Worm (Caenorhabditis elegans) whole organism, late embryonic: Measurements from ENCODE around the gene dct-18.

Experiments used
- C08G9.2 ChIP-seq: sonication (generic microtip); optimal IDR thresholded peaks from 2 replicates; lab custom pipeline; 2016; ENCODE audit warnings: mild to moderate bottlenecking, missing genetic modification characterization, moderate library complexity, missing compliant biosample characterization
- F13H6.1 ChIP-seq: sonication (generic microtip); optimal IDR thresholded peaks from 2 replicates; lab custom pipeline; 2016; ENCODE audit warnings: missing genetic modification characterization, missing compliant biosample characterization
- T23F11.4 ChIP-seq: fragments of 200-800 bp; sonication (Bioruptor generic); optimal IDR thresholded peaks from 2 replicates; lab custom pipeline; 2018; ENCODE audit warnings: mild to moderate bottlenecking, missing genetic modification characterization, missing compliant biosample characterization
- Y22D7AL.16 ChIP-seq: sonication (generic microtip); optimal IDR thresholded peaks from 2 replicates; lab custom pipeline; 2016; ENCODE audit warnings: missing genetic modification characterization, missing compliant biosample characterization
- ahr-1 ChIP-seq: sonication (generic microtip); optimal IDR thresholded peaks from 2 replicates; lab custom pipeline; 2016; ENCODE audit warnings: missing genetic modification characterization, missing compliant biosample characterization
- ama-1 ChIP-seq: fragments of 150-350 bp; optimal IDR thresholded peaks from 2 replicates; lab custom pipeline; 2014
- ceh-18 ChIP-seq: sonication (generic microtip); optimal IDR thresholded peaks from 2 replicates; lab custom pipeline; 2016; ENCODE audit warnings: missing genetic modification characterization, missing compliant biosample characterization
- ceh-19 ChIP-seq: fragments of 200-800 bp; sonication (Bioruptor generic); optimal IDR thresholded peaks from 2 replicates; lab custom pipeline; 2018; ENCODE audit warnings: mild to moderate bottlenecking, missing genetic modification characterization, missing compliant biosample characterization
- ceh-22 ChIP-seq: sonication (generic microtip); optimal IDR thresholded peaks from 2 replicates; lab custom pipeline; 2017; ENCODE audit warnings: missing biosample characterization, missing genetic modification characterization
- ceh-24 ChIP-seq: sonication (generic microtip); optimal IDR thresholded peaks from 2 replicates; lab custom pipeline; 2016; ENCODE audit warnings: mild to moderate bottlenecking, missing genetic modification characterization, missing compliant biosample characterization
- ceh-45 ChIP-seq: fragments of 200-800 bp; sonication (Bioruptor generic); IDR thresholded peaks from 2 replicates; pipeline ENCODE4 v1.3.6; 2022; ENCODE audit warnings: missing genetic modification reagents, missing genetic modification characterization, missing compliant biosample characterization
- ceh-6 ChIP-seq: fragments of 200-800 bp; sonication (Bioruptor generic); optimal IDR thresholded peaks from 2 replicates; lab custom pipeline; 2018; ENCODE audit warnings: mild to moderate bottlenecking, missing genetic modification characterization, missing compliant biosample characterization
- che-1 ChIP-seq: sonication (generic microtip); optimal IDR thresholded peaks from 2 replicates; lab custom pipeline; 2016; ENCODE audit warnings: mild to moderate bottlenecking, missing genetic modification characterization, missing compliant biosample characterization
- dmd-4 ChIP-seq: sonication (generic microtip); optimal IDR thresholded peaks from 2 replicates; lab custom pipeline; 2016; ENCODE audit warnings: borderline replicate concordance, missing genetic modification characterization, missing compliant biosample characterization
- dve-1 ChIP-seq: sonication (generic microtip); optimal IDR thresholded peaks from 2 replicates; lab custom pipeline; 2017; ENCODE audit warnings: antibody characterized with exemption, mild to moderate bottlenecking, missing genetic modification characterization, missing compliant biosample characterization
- elt-2 ChIP-seq: sonication (generic microtip); optimal IDR thresholded peaks from 2 replicates; lab custom pipeline; 2016; ENCODE audit warnings: missing genetic modification reagents, missing genetic modification characterization, missing compliant biosample characterization
- elt-4 ChIP-seq: sonication (generic microtip); optimal IDR thresholded peaks from 2 replicates; lab custom pipeline; 2016; ENCODE audit warnings: missing genetic modification characterization, missing compliant biosample characterization
- ets-4 ChIP-seq: sonication (generic microtip); optimal IDR thresholded peaks from 2 replicates; lab custom pipeline; 2016; ENCODE audit warnings: missing genetic modification characterization, missing compliant biosample characterization
- fax-1 ChIP-seq: sonication (generic microtip); optimal IDR thresholded peaks from 2 replicates; lab custom pipeline; 2016; ENCODE audit warnings: missing genotype, missing genetic modification characterization, missing compliant biosample characterization
- fkh-10 ChIP-seq: fragments of 150-350 bp; optimal IDR thresholded peaks from 2 replicates; lab custom pipeline; 2014; ENCODE audit warnings: missing biosample characterization, missing genetic modification reagents, missing genetic modification characterization
- gmeb-2 ChIP-seq: sonication (generic microtip); optimal IDR thresholded peaks from 2 replicates; lab custom pipeline; 2016; ENCODE audit warnings: missing genetic modification characterization, inconsistent platforms, missing compliant biosample characterization
- hlh-13 ChIP-seq: fragments of 200-800 bp; sonication (Bioruptor generic); optimal IDR thresholded peaks from 2 replicates; lab custom pipeline; 2018; ENCODE audit warnings: mild to moderate bottlenecking, missing genetic modification characterization, missing compliant biosample characterization
- hlh-8 ChIP-seq: sonication (generic microtip); optimal IDR thresholded peaks from 2 replicates; lab custom pipeline; 2016; ENCODE audit warnings: missing genotype, missing genetic modification characterization, missing compliant biosample characterization
- lim-6 ChIP-seq: sonication (generic microtip); optimal IDR thresholded peaks from 2 replicates; lab custom pipeline; 2016; ENCODE audit warnings: missing genetic modification characterization, missing compliant biosample characterization
- nfya-1 ChIP-seq: sonication (generic microtip); optimal IDR thresholded peaks from 2 replicates; lab custom pipeline; 2017; ENCODE audit warnings: missing genetic modification characterization, mild to moderate bottlenecking, missing compliant biosample characterization, antibody characterized with exemption, moderate library complexity
- nhr-11 ChIP-seq: fragments of 150-350 bp; optimal IDR thresholded peaks from 2 replicates; lab custom pipeline; 2014; ENCODE audit warnings: missing biosample characterization, missing genetic modification characterization
- odd-2 ChIP-seq: sonication (generic microtip); optimal IDR thresholded peaks from 2 replicates; lab custom pipeline; 2017; ENCODE audit warnings: antibody characterized with exemption, mild to moderate bottlenecking, missing genetic modification characterization, missing compliant biosample characterization
- pag-3 ChIP-seq: sonication (generic microtip); optimal IDR thresholded peaks from 2 replicates; lab custom pipeline; 2016; ENCODE audit warnings: missing compliant biosample characterization, missing genetic modification characterization, borderline replicate concordance
- pax-1 ChIP-seq: fragments of 150-350 bp; optimal IDR thresholded peaks from 2 replicates; lab custom pipeline; 2014; ENCODE audit warnings: missing biosample characterization, missing genetic modification characterization
- pha-2 ChIP-seq: sonication (generic microtip); optimal IDR thresholded peaks from 2 replicates; lab custom pipeline; 2017; ENCODE audit warnings: mild to moderate bottlenecking, missing genetic modification characterization, missing compliant biosample characterization
- pha-4 ChIP-seq: fragments of 150-350 bp; optimal IDR thresholded peaks from 2 replicates; lab custom pipeline; 2018; ENCODE audit warnings: missing biosample characterization, missing genetic modification reagents, missing genetic modification characterization
- pros-1 ChIP-seq: fragments of 150-350 bp; optimal IDR thresholded peaks from 2 replicates; lab custom pipeline; 2014; ENCODE audit warnings: missing biosample characterization, missing genetic modification reagents, missing genetic modification characterization
- sdc-2 ChIP-seq: sonication (generic microtip); optimal IDR thresholded peaks from 2 replicates; lab custom pipeline; 2016; ENCODE audit warnings: missing genotype, missing genetic modification characterization, missing compliant biosample characterization
- sox-2 ChIP-seq: fragments of 200-800 bp; sonication (Bioruptor generic); IDR thresholded peaks from 2 replicates; pipeline ENCODE4 v1.3.6; 2022; ENCODE audit warnings: missing genetic modification reagents, missing genetic modification characterization, missing compliant biosample characterization
- tbx-7 ChIP-seq: sonication (generic microtip); optimal IDR thresholded peaks from 2 replicates; lab custom pipeline; 2016; ENCODE audit warnings: missing genotype, missing genetic modification characterization, missing compliant biosample characterization
- unc-55 ChIP-seq: sonication (generic microtip); optimal IDR thresholded peaks from 2 replicates; lab custom pipeline; 2017; ENCODE audit warnings: missing biosample characterization, missing genetic modification reagents, missing genetic modification characterization

The dct-18 gene

ce11 chrII:12931456-12931923 is at the start of gene dct-18:
TSS of gene dct-18 (plus strand) at chrII:12931873.
- no peak for TF ChIP-seq ama-1 (lab: Kevin White, UChicago)
- no peak for TF ChIP-seq pag-3
- TF ChIP-seq ceh-18 (tag; lab: Kevin White, UChicago) = no peak
- no peak for TF ChIP-seq fkh-10 (GFP tag; lab: Kevin White, UChicago)
- TF ChIP-seq pax-1 (tag; lab: Kevin White, UChicago) = no peak
- TF ChIP-seq pha-4 = no peak
- peak; percentile 94 for TF ChIP-seq elt-2
- TF ChIP-seq Y22D7AL.16 = no peak
- no peak for TF ChIP-seq sdc-2 (tag; lab: Kevin White, UChicago)

DNA sequence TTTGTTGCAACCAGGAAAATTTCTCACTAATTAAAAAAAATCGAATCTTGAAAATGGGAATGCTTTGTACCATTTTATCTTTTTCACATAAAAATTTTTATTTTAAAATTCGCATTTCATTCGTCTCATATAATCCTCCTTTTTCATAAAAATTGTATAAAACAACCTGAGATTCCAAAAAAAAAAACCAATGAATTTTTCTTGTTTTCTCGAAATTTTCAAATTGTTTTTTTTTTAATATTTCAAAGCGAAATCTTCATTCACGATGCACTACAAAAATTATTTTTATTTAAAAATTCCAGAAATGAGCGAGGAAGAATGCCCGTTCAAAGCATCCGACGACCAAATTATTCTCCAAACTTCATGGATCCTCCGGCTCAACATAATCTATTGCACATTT is 46.7 kb upstream of the dct-18 start, which contains the start of gene sra-14:
TSS of gene sra-14 (plus strand) at position 301 of the 400 bp plus-strand sequence.
- TF ChIP-seq ets-4 = no peak
- no peak for TF ChIP-seq nfya-1 (tag; lab: Kevin White, UChicago)
- no peak for TF ChIP-seq pha-4
- no peak for TF ChIP-seq elt-4 (tag; lab: Kevin White, UChicago)
- TF ChIP-seq fax-1 (tag; lab: Kevin White, UChicago) = no peak
- no peak for TF ChIP-seq pros-1 (tag; lab: Kevin White, UChicago)
- no peak for TF ChIP-seq sdc-2 (tag; lab: Kevin White, UChicago)
- TF ChIP-seq ama-1 (lab: Kevin White, UChicago) = no peak
- no peak for TF ChIP-seq odd-2 (tag; lab: Kevin White, UChicago)
- no peak for TF ChIP-seq lim-6 (tag; lab: Kevin White, UChicago)

DNA sequence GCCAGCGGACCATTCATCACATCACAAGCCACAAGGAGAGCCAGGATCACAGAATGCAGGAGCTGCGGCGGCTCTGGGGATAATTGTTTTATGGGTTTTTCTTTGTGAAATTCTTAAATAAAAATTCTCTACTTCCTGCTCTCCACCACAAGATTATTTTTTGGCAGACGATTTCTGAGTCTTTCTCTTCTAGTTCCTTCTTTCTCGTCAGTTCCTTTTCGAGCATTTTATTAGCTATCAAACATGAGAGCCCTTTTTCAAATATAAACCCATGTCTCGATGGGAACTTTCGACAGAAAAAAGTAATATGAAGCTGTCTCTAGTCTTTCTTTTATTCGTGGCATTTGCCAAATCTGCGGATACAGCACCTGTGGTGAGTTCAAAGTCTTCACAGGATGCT is 43.2 kb upstream of the dct-18 start, which contains the start of gene F35C5.3:
TSS of gene F35C5.3 (plus strand) at position 301 of the 400 bp plus-strand sequence.
- TF ChIP-seq pros-1 (tag; lab: Kevin White, UChicago) (no peak), ceh-19 (GFP tag; lab: Kevin White, UChicago) (no peak), T23F11.4 (GFP tag; lab: Kevin White, UChicago) (no peak), ceh-6 (GFP tag; lab: Kevin White, UChicago) (no peak), C08G9.2 (tag; lab: Kevin White, UChicago) (no peak), fax-1 (tag; lab: Kevin White, UChicago) (no peak), hlh-13 (GFP tag; lab: Kevin White, UChicago) (no peak), pha-2 (tag; lab: Kevin White, UChicago) (no peak), nhr-11 (tag; lab: Kevin White, UChicago) (no peak), ahr-1 (tag; lab: Kevin White, UChicago) (no peak), gmeb-2 (tag; lab: Kevin White, UChicago) (no peak), ets-4 (no peak)

DNA sequence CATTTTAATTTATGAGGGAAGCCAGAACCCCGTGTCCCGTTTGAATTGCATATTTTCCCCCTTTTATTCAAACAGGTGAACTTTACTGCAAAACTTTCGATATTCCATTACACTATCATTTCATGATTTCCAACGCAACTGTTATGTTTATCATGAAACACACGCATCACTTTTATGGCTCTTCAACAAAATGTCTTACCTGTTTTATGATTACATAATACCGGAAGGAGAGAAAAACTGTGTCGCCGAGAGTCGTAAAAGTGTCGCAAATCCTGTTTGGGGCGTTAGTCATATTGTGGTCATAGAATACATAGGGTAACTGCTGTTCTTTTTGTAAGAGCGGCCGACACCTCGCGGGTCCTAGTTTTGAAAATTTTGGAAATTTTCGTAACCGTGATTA is 39.3 kb upstream of the dct-18 start:
- TF ChIP-seq ceh-22 (tag; lab: Kevin White, UChicago) (no peak), F13H6.1 (tag; lab: Kevin White, UChicago) (no peak), ceh-24 (tag; lab: Kevin White, UChicago) (no peak), sox-2 (GFP tag; lab: Robert Waterston, UW) (no peak), dmd-4 (tag; lab: Kevin White, UChicago) (no peak), tbx-7 (tag; lab: Kevin White, UChicago) (no peak), che-1 (tag; lab: Kevin White, UChicago) (no peak), hlh-8 (tag; lab: Kevin White, UChicago) (no peak), unc-55 (no peak), ceh-19 (GFP tag; lab: Kevin White, UChicago) (no peak), dve-1 (tag; lab: Kevin White, UChicago) (no peak), ceh-45 (GFP tag; lab: Robert Waterston, UW) (no peak)
